Worm (Caenorhabditis elegans): ENCODE data around the gene F35G2.5.

The F35G2.5 gene

ce11 chrIV:12203968-12204367 lies 15.4 kb upstream of the F35G2.5 start:
- peak; percentile 43 for TF ChIP-seq nhr-129 (tag; optimal IDR thresholded peaks at IDR 0.05)
- no peak for TF ChIP-seq peb-1 (tag; optimal IDR thresholded peaks at IDR 0.05)

DNA sequence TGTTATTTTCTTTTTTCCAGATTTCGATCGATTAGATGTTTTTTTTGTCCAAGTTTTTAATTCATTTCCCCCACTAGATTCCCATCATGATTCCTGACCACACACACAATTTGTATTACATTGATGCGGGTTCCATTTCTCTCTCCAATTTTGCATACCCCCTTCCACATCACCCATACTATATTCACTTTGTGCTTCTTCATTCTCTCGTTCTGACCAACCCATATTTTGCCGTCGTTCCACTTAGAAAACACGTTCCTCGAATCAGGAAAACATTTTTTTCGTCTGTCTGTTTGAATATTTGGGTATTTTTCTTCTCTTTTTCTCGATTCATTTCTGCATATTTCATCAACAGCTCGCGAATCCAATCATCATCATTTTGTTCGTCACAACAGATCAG lies 12.0 kb upstream of the F35G2.5 start:
- TF ChIP-seq F13H6.1 (tag; optimal IDR thresholded peaks at IDR 0.05), result no peak
- no peak for TF ChIP-seq sem-4 (tag; optimal IDR thresholded peaks at IDR 0.05)
- TF ChIP-seq lin-39 (tag; optimal IDR thresholded peaks at IDR 0.05), result no peak
- TF ChIP-seq ztf-11 (tag; optimal IDR thresholded peaks at IDR 0.05), result no peak
- TF ChIP-seq ama-1 (optimal IDR thresholded peaks at IDR 0.05), result no peak

- TF ChIP-seq ama-1 (optimal IDR thresholded peaks at IDR 0.05) (peak; percentile 51), ztf-11 (tag; optimal IDR thresholded peaks at IDR 0.05) (no peak), crh-2 (tag; optimal IDR thresholded peaks at IDR 0.05) (no peak), nhr-129 (tag; optimal IDR thresholded peaks at IDR 0.05) (peak; percentile 47)
These were observed 11.5 kb upstream of the F35G2.5 start for ce11 chrIV:12207873-12208272.

DNA sequence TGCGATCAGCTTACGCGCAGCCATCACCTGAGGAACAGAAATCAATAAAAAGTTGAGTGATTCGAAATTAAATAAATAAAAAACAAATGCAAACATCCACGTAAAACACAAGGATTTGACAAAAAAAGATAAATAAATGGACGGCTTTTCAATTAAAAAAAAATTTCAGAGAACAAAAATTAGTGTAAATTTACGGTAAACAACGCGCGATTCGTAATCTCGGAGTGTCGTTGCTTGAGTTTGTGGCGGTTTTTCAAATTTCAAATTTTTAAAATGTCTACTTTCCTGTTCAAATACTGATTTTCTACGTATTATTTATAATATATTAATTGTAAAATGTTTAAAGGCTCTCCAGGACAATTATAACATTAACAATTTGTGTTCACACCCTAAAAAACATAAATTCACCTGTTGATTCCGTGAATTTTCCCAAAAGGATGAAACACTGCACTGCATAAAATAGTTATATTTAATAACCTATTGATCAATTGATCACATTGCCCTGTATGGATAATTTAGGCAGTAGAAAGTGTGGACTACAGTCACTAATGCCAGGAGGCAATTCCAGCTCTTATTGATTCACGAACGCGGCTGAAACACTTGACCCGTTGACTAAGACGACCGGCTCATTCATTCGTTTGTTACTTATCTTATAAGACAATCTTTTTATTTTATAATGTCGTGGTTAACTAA lies 10.3 kb upstream of the F35G2.5 start, which contains the start of the genes marb-1 and F35G2.3:
marb-1 (minus strand) TSS at position 27 of the 693 bp plus-strand sequence.
F35G2.3 (plus strand) TSS at position 643 of the 693 bp plus-strand sequence.
- TF ChIP-seq mab-5 (tag; optimal IDR thresholded peaks at IDR 0.05) (no peak), skn-1 (tag; optimal IDR thresholded peaks at IDR 0.05) (no peak), sma-3 (GFP tag; optimal IDR thresholded peaks at IDR 0.05) (peak; percentile 20), sem-4 (tag; optimal IDR thresholded peaks at IDR 0.05) (no peak), Y55F3AM.14 (GFP tag; optimal IDR thresholded peaks at IDR 0.05) (no peak), lin-39 (tag; optimal IDR thresholded peaks at IDR 0.05) (no peak), ztf-4 (tag; optimal IDR thresholded peaks at IDR 0.05) (no peak), zag-1 (tag; optimal IDR thresholded peaks at IDR 0.05) (no peak), crh-2 (tag; optimal IDR thresholded peaks at IDR 0.05) (peak; percentile 54), mbf-1 (tag; optimal IDR thresholded peaks at IDR 0.05) (no peak), C34F6.9 (tag; optimal IDR thresholded peaks at IDR 0.05) (peak; percentile 70), R02D3.7 (tag; optimal IDR thresholded peaks at IDR 0.05) (peak; percentile 93), fos-1 (tag; optimal IDR thresholded peaks at IDR 0.05) (no peak), nhr-21 (tag; optimal IDR thresholded peaks at IDR 0.05) (peak; percentile 45), lsy-2 (tag; optimal IDR thresholded peaks at IDR 0.05) (peak; percentile 29 to 80), F13H6.1 (tag; optimal IDR thresholded peaks at IDR 0.05) (peak; percentile 26), ztf-11 (tag; optimal IDR thresholded peaks at IDR 0.05) (no peak), gmeb-1 (tag; optimal IDR thresholded peaks at IDR 0.05) (peak; percentile 94), nhr-129 (tag; optimal IDR thresholded peaks at IDR 0.05) (peak; percentile 61), nhr-12 (tag; optimal IDR thresholded peaks at IDR 0.05) (no peak), sma-9 (GFP tag; optimal IDR thresholded peaks at IDR 0.05) (peak; percentile 31), sma-9 (tag; optimal IDR thresholded peaks at IDR 0.05) (no peak), lin-13 (GFP tag; optimal IDR thresholded peaks at IDR 0.05) (peak; percentile 24), unc-55 (GFP tag; optimal IDR thresholded peaks at IDR 0.05) (peak; percentile 77)

ce11 chrIV:12211292-12211691 lies 8.1 kb upstream of the F35G2.5 start:
- TF ChIP-seq nhr-77 (tag; optimal IDR thresholded peaks at IDR 0.05), result no peak
- TF ChIP-seq peb-1 (tag; optimal IDR thresholded peaks at IDR 0.05), result no peak
- no peak for TF ChIP-seq R02D3.7 (tag; optimal IDR thresholded peaks at IDR 0.05)
- TF ChIP-seq Y55F3AM.14 (GFP tag; optimal IDR thresholded peaks at IDR 0.05), result no peak
- TF ChIP-seq dmd-4 (tag; optimal IDR thresholded peaks at IDR 0.05), result no peak
- TF ChIP-seq crh-2 (tag; optimal IDR thresholded peaks at IDR 0.05), result no peak
- TF ChIP-seq F13H6.1 (tag; optimal IDR thresholded peaks at IDR 0.05), result no peak
- TF ChIP-seq ztf-1 (GFP tag; conservative IDR thresholded peaks at IDR 0.05), result no peak
- TF ChIP-seq mdl-1 (tag; optimal IDR thresholded peaks at IDR 0.05), result no peak
- TF ChIP-seq snpc-4 (tag; optimal IDR thresholded peaks at IDR 0.05), result no peak
- no peak for TF ChIP-seq zag-1 (tag; optimal IDR thresholded peaks at IDR 0.05)
- TF ChIP-seq lin-39 (tag; optimal IDR thresholded peaks at IDR 0.05), result no peak
- no peak for TF ChIP-seq sem-4 (tag; optimal IDR thresholded peaks at IDR 0.05)
- TF ChIP-seq lsy-2 (tag; optimal IDR thresholded peaks at IDR 0.05), result no peak
- no peak for TF ChIP-seq egl-27 (tag; optimal IDR thresholded peaks at IDR 0.05)
- TF ChIP-seq nhr-23 (tag; optimal IDR thresholded peaks at IDR 0.05), result no peak
- TF ChIP-seq mbf-1 (tag; optimal IDR thresholded peaks at IDR 0.05), result no peak
- TF ChIP-seq elt-1 (tag; optimal IDR thresholded peaks at IDR 0.05), result no peak
- TF ChIP-seq nhr-237 (tag; optimal IDR thresholded peaks at IDR 0.05), result no peak
- no peak for TF ChIP-seq aly-2 (tag; optimal IDR thresholded peaks at IDR 0.05)
